Worm (Caenorhabditis elegans) whole organism, L1 larva: Measurements from ENCODE around the gene spt-4.

Experiments
- C16A3.4 ChIP-seq: fragments of 150-350 bp; optimal IDR thresholded peaks from 2 replicates; lab custom pipeline; 2014; ENCODE audit warnings: missing biosample characterization, missing genetic modification characterization
- F16B12.6 ChIP-seq: fragments of 150-350 bp; optimal IDR thresholded peaks from 2 replicates; lab custom pipeline; 2014; ENCODE audit warnings: missing biosample characterization, missing genetic modification characterization
- Y116A8C.19 ChIP-seq: sonication (generic microtip); optimal IDR thresholded peaks from 2 replicates; lab custom pipeline; 2016; ENCODE audit warnings: missing compliant biosample characterization, missing genetic modification characterization, borderline replicate concordance
- blmp-1 ChIP-seq: fragments of 150-350 bp; optimal IDR thresholded peaks from 2 replicates; lab custom pipeline; 2014; ENCODE audit warnings: missing biosample characterization, missing genetic modification characterization
- ceh-63 ChIP-seq: fragments of 200-800 bp; sonication (Bioruptor generic); optimal IDR thresholded peaks from 2 replicates; lab custom pipeline; 2018; ENCODE audit warnings: mild to moderate bottlenecking, missing genetic modification characterization, missing compliant biosample characterization
- ceh-8 ChIP-seq: fragments of 200-800 bp; sonication (Bioruptor generic); optimal IDR thresholded peaks from 2 replicates; lab custom pipeline; 2018; ENCODE audit warnings: mild to moderate bottlenecking, missing genetic modification characterization, moderate library complexity, missing compliant biosample characterization
- ceh-82 ChIP-seq, 3 experiments: fragments of 150-350 bp in 1 of 3; sonication (generic microtip) in 2 of 3; optimal IDR thresholded peaks; 2 replicates each; lab custom pipeline; 2014 to 2017; ENCODE audit warnings: missing biosample characterization in 3 of 3, missing genetic modification characterization in 3 of 3
- dpl-1 ChIP-seq, 3 experiments: fragments of 150-350 bp in 2 of 3; sonication (generic microtip) in 1 of 3; optimal IDR thresholded peaks; 2 replicates each; lab custom pipeline; 2014 to 2017; ENCODE audit warnings: missing biosample characterization in 3 of 3, missing genetic modification characterization in 3 of 3, missing genetic modification reagents in 3 of 3
- dsc-1 ChIP-seq: sonication (generic microtip); optimal IDR thresholded peaks from 2 replicates; lab custom pipeline; 2016; ENCODE audit warnings: mild to moderate bottlenecking, missing genetic modification characterization, missing compliant biosample characterization
- egl-13 ChIP-seq: sonication (generic microtip); optimal IDR thresholded peaks from 2 replicates; lab custom pipeline; 2016; ENCODE audit warnings: missing genotype, missing genetic modification reagents, missing genetic modification characterization, missing compliant biosample characterization
- elt-3 ChIP-seq, 6 experiments: fragments of 150-350 bp in 1 of 6; sonication (generic microtip); optimal IDR thresholded peaks; 2 replicates each; lab custom pipeline; 2017 to 2018; ENCODE audit warnings: missing biosample characterization in 6 of 6, missing genetic modification characterization in 6 of 6, inconsistent platforms in 1 of 6
- ets-5 ChIP-seq: fragments of 200-800 bp; sonication (Bioruptor generic); IDR thresholded peaks from 2 replicates; pipeline ENCODE4 v1.3.6; 2022; ENCODE audit warnings: missing genetic modification characterization, missing compliant biosample characterization
- fkh-4 ChIP-seq: sonication (generic microtip); optimal IDR thresholded peaks from 2 replicates; lab custom pipeline; 2016; ENCODE audit warnings: missing compliant biosample characterization, missing genetic modification characterization, borderline replicate concordance
- fkh-8 ChIP-seq: sonication (generic microtip); optimal IDR thresholded peaks from 2 replicates; lab custom pipeline; 2016; ENCODE audit warnings: mild to moderate bottlenecking, missing genetic modification characterization, missing compliant biosample characterization
- grh-1 ChIP-seq: fragments of 200-800 bp; sonication (Bioruptor generic); IDR thresholded peaks from 2 replicates; pipeline ENCODE4 v1.3.6; 2022; ENCODE audit warnings: missing genetic modification reagents, missing genetic modification characterization, missing compliant biosample characterization
- hlh-17 ChIP-seq: fragments of 200-800 bp; sonication (Bioruptor generic); optimal IDR thresholded peaks from 2 replicates; lab custom pipeline; 2018; ENCODE audit warnings: missing genetic modification characterization, mild to moderate bottlenecking, missing compliant biosample characterization, moderate library complexity, borderline replicate concordance
- hlh-4 ChIP-seq: sonication (generic microtip); optimal IDR thresholded peaks from 2 replicates; lab custom pipeline; 2016; ENCODE audit warnings: mild to moderate bottlenecking, missing genetic modification characterization, missing compliant biosample characterization
- irx-1 ChIP-seq: sonication (generic microtip); optimal IDR thresholded peaks from 2 replicates; lab custom pipeline; 2016; ENCODE audit warnings: missing genetic modification characterization, missing compliant biosample characterization
- isw-1 ChIP-seq: fragments of 200-800 bp; sonication (Bioruptor generic); IDR thresholded peaks from 2 replicates; pipeline ENCODE4 v1.3.6; 2022; ENCODE audit warnings: missing genetic modification characterization, missing compliant biosample characterization
- jun-1 ChIP-seq: fragments of 150-350 bp; optimal IDR thresholded peaks from 2 replicates; lab custom pipeline; 2014; ENCODE audit warnings: missing biosample characterization, missing genetic modification reagents, missing genetic modification characterization
- lir-3 ChIP-seq: sonication (generic microtip); optimal IDR thresholded peaks from 2 replicates; lab custom pipeline; 2016; ENCODE audit warnings: mild to moderate bottlenecking, missing genetic modification characterization, moderate library complexity, missing compliant biosample characterization; ENCODE audit not compliant: poor library complexity
- mdl-1 ChIP-seq, 2 experiments: fragments of 150-350 bp; optimal IDR thresholded peaks; 2 replicates each; lab custom pipeline; 2014 to 2017; ENCODE audit warnings: missing biosample characterization in 2 of 2, missing genetic modification characterization in 2 of 2, inconsistent platforms in 1 of 2
- mep-1 ChIP-seq: fragments of 150-350 bp; optimal IDR thresholded peaks from 2 replicates; lab custom pipeline; 2014; ENCODE audit warnings: missing biosample characterization, missing genetic modification characterization
- nhr-11 ChIP-seq: fragments of 150-350 bp; optimal IDR thresholded peaks from 2 replicates; lab custom pipeline; 2014; ENCODE audit warnings: missing biosample characterization, missing genetic modification characterization
- nhr-12 ChIP-seq: sonication (generic microtip); optimal IDR thresholded peaks from 2 replicates; lab custom pipeline; 2017; ENCODE audit warnings: missing biosample characterization, missing genetic modification characterization
- nhr-20 ChIP-seq: sonication (generic microtip); optimal IDR thresholded peaks from 2 replicates; lab custom pipeline; 2016; ENCODE audit warnings: mild to moderate bottlenecking, missing genetic modification characterization, missing compliant biosample characterization
- nhr-237 ChIP-seq: fragments of 150-350 bp; optimal IDR thresholded peaks from 2 replicates; lab custom pipeline; 2014; ENCODE audit warnings: missing biosample characterization, missing genetic modification characterization
- nhr-47 ChIP-seq: sonication (generic microtip); optimal IDR thresholded peaks from 2 replicates; lab custom pipeline; 2016; ENCODE audit warnings: mild to moderate bottlenecking, missing genetic modification characterization, moderate library complexity, missing compliant biosample characterization
- nhr-71 ChIP-seq: sonication (generic microtip); optimal IDR thresholded peaks from 2 replicates; lab custom pipeline; 2016; ENCODE audit warnings: mild to moderate bottlenecking, missing genetic modification characterization, moderate library complexity, missing compliant biosample characterization
- nhr-76 ChIP-seq: sonication (generic microtip); optimal IDR thresholded peaks from 2 replicates; lab custom pipeline; 2017; ENCODE audit warnings: missing biosample characterization, missing genetic modification characterization
- nhr-77 ChIP-seq: fragments of 150-350 bp; optimal IDR thresholded peaks from 2 replicates; lab custom pipeline; 2014; ENCODE audit warnings: missing biosample characterization, missing genetic modification characterization
- nhr-85 ChIP-seq: sonication (generic microtip); peaks from one replicate; lab custom pipeline; 2016; ENCODE audit warnings: missing genetic modification characterization, inconsistent platforms, missing compliant biosample characterization
- pag-3 ChIP-seq: sonication (generic microtip); optimal IDR thresholded peaks from 2 replicates; lab custom pipeline; 2017; ENCODE audit warnings: missing genetic modification characterization, mild to moderate bottlenecking, missing compliant biosample characterization, antibody characterized with exemption, borderline replicate concordance; ENCODE audit not compliant: insufficient read depth
- pax-3 ChIP-seq: fragments of 200-800 bp; sonication (Bioruptor generic); optimal IDR thresholded peaks from 2 replicates; lab custom pipeline; 2018; ENCODE audit warnings: mild to moderate bottlenecking, missing genetic modification characterization, moderate library complexity, missing compliant biosample characterization
- rnt-1 ChIP-seq: sonication (generic microtip); optimal IDR thresholded peaks from 2 replicates; lab custom pipeline; 2016; ENCODE audit warnings: mild to moderate bottlenecking, missing genetic modification characterization, moderate library complexity, missing compliant biosample characterization
- skn-1 ChIP-seq: fragments of 150-350 bp; optimal IDR thresholded peaks from 2 replicates; lab custom pipeline; 2014; ENCODE audit warnings: missing biosample characterization, missing genetic modification characterization
- snu-23 ChIP-seq: sonication (generic microtip); optimal IDR thresholded peaks from 2 replicates; lab custom pipeline; 2016; ENCODE audit warnings: missing genetic modification characterization, missing compliant biosample characterization
- sup-37 ChIP-seq: fragments of 200-800 bp; sonication (Bioruptor generic); optimal IDR thresholded peaks from 2 replicates; lab custom pipeline; 2018; ENCODE audit warnings: mild to moderate bottlenecking, missing genetic modification characterization, missing compliant biosample characterization
- swsn-7 ChIP-seq: sonication (generic microtip); optimal IDR thresholded peaks from 2 replicates; lab custom pipeline; 2016; ENCODE audit warnings: missing genetic modification characterization, missing compliant biosample characterization
- tbx-2 ChIP-seq: sonication (generic microtip); optimal IDR thresholded peaks from 2 replicates; lab custom pipeline; 2016; ENCODE audit warnings: missing genetic modification characterization, missing compliant biosample characterization
- unc-30 ChIP-seq: sonication (generic microtip); optimal IDR thresholded peaks from 2 replicates; lab custom pipeline; 2017; ENCODE audit warnings: missing biosample characterization, missing genetic modification characterization
- unc-62 ChIP-seq: fragments of 150-350 bp; optimal IDR thresholded peaks from 2 replicates; lab custom pipeline; 2014; ENCODE audit warnings: missing biosample characterization, missing genetic modification reagents, missing genetic modification characterization
- unc-86 ChIP-seq: sonication (generic microtip); optimal IDR thresholded peaks from 2 replicates; lab custom pipeline; 2016; ENCODE audit warnings: missing genetic modification characterization, missing compliant biosample characterization
- unc-98 ChIP-seq: fragments of 200-800 bp; sonication (Bioruptor generic); IDR thresholded peaks from 2 replicates; pipeline ENCODE4 v1.3.6; 2022; ENCODE audit warnings: missing genetic modification characterization, missing compliant biosample characterization
- zag-1 ChIP-seq: fragments of 150-350 bp; optimal IDR thresholded peaks from 2 replicates; lab custom pipeline; 2014; ENCODE audit warnings: missing biosample characterization, missing genetic modification characterization
- zip-4 ChIP-seq: fragments of 200-800 bp; sonication (Bioruptor generic); optimal IDR thresholded peaks from 2 replicates; lab custom pipeline; 2018; ENCODE audit warnings: mild to moderate bottlenecking, missing genetic modification characterization, moderate library complexity, missing compliant biosample characterization
- ztf-4 ChIP-seq: fragments of 150-350 bp; optimal IDR thresholded peaks from 2 replicates; lab custom pipeline; 2014; ENCODE audit warnings: missing biosample characterization, missing genetic modification characterization

The spt-4 gene

ce11 chrIII:33257-33656 is 36.3 kb downstream of the spt-4 start:
- TF ChIP-seq skn-1 (tag; lab: Kevin White, UChicago) (no peak), nhr-85 (tag; lab: Kevin White, UChicago) (peak; percentile 31)

ce11 chrIII:31600-31999 is 38.0 kb downstream of the spt-4 start:
- TF ChIP-seq dpl-1 (GFP tag; optimal IDR thresholded peaks at IDR 0.05; lab: Kevin White, UChicago) (no peak), zip-4 (GFP tag; lab: Kevin White, UChicago) (no peak), sup-37 (no peak), nhr-12 (no peak), elt-3 (tag; optimal IDR thresholded peaks at IDR 0.05; lab: Kevin White, UChicago) (no peak), fkh-8 (tag; lab: Kevin White, UChicago) (peak; percentile 95), pag-3 (tag; lab: Kevin White, UChicago) (no peak), dsc-1 (tag; lab: Kevin White, UChicago) (no peak), mep-1 (tag; lab: Kevin White, UChicago) (no peak), nhr-85 (tag; lab: Kevin White, UChicago) (no peak), hlh-17 (GFP tag; lab: Kevin White, UChicago) (no peak), unc-98 (GFP tag; lab: Robert Waterston, UW) (no peak), mdl-1 (tag; optimal IDR thresholded peaks at IDR 0.05; lab: Kevin White, UChicago) (no peak), C16A3.4 (tag; lab: Kevin White, UChicago) (no peak), pax-3 (no peak), nhr-71 (peak; percentile 55), nhr-11 (tag; lab: Kevin White, UChicago) (no peak), swsn-7 (no peak), nhr-20 (tag; lab: Kevin White, UChicago) (peak; percentile 9), isw-1 (GFP tag; lab: Robert Waterston, UW) (no peak), fkh-4 (tag; lab: Kevin White, UChicago) (no peak), nhr-47 (peak; percentile 43), snu-23 (GFP tag; lab: Kevin White, UChicago) (no peak), unc-86 (tag; lab: Kevin White, UChicago) (no peak), ceh-8 (GFP tag; lab: Kevin White, UChicago) (peak; percentile 10), ztf-4 (tag; lab: Kevin White, UChicago) (no peak), hlh-4 (no peak)

- TF ChIP-seq lir-3 (tag; lab: Kevin White, UChicago) (no peak), unc-86 (tag; lab: Kevin White, UChicago) (peak; percentile 71), tbx-2 (tag; lab: Kevin White, UChicago) (no peak), unc-62 (GFP tag; lab: Kevin White, UChicago) (no peak), mep-1 (tag; lab: Kevin White, UChicago) (peak; percentile 40), swsn-7 (peak; percentile 38), nhr-47 (peak; percentile 65), nhr-237 (tag; lab: Kevin White, UChicago) (no peak), grh-1 (GFP tag; lab: Robert Waterston, UW) (no peak), pax-3 (peak; percentile 10), zag-1 (tag; lab: Kevin White, UChicago) (peak; percentile 43), F16B12.6 (tag; lab: Kevin White, UChicago) (no peak), unc-30 (tag; lab: Kevin White, UChicago) (no peak), nhr-20 (tag; lab: Kevin White, UChicago) (no peak), irx-1 (tag; lab: Kevin White, UChicago) (no peak), rnt-1 (tag; lab: Kevin White, UChicago) (no peak), nhr-85 (tag; lab: Kevin White, UChicago) (peak; percentile 12), fkh-8 (tag; lab: Kevin White, UChicago) (peak; percentile 55), elt-3 (tag; optimal IDR thresholded peaks at IDR 0.05; lab: Kevin White, UChicago) (no peak), ceh-63 (no peak), blmp-1 (tag; lab: Kevin White, UChicago) (no peak), nhr-77 (tag; lab: Kevin White, UChicago) (no peak), Y116A8C.19 (no peak), sup-37 (no peak), ceh-82 (tag; optimal IDR thresholded peaks at IDR 0.05; lab: Kevin White, UChicago) (no peak), ceh-8 (GFP tag; lab: Kevin White, UChicago) (no peak), pag-3 (tag; lab: Kevin White, UChicago) (no peak), egl-13 (tag; lab: Kevin White, UChicago) (peak; percentile 58), zip-4 (GFP tag; lab: Kevin White, UChicago) (no peak), skn-1 (tag; lab: Kevin White, UChicago) (no peak), jun-1 (tag; lab: Kevin White, UChicago) (no peak), ets-5 (GFP tag; lab: Robert Waterston, UW) (no peak), nhr-76 (no peak), nhr-71 (peak; percentile 72)
These were observed 39.2 kb downstream of the spt-4 start for ce11 chrIII:30399-30798.
